Fruit fly (Drosophila melanogaster) whole organism, embryonic: ENCODE data around the gene CG5910.

Experiments used
- Blimp-1 ChIP-seq: fragments of 200-800 bp; sonication (Bioruptor generic); optimal IDR thresholded peaks from 3 replicates; lab custom pipeline; 2018; ENCODE audit warnings: missing biosample characterization, missing genetic modification characterization, mild to moderate bottlenecking, moderate library complexity, missing genetic modification reagents
- CG10267 ChIP-seq: fragments of 200-800 bp; sonication (Bioruptor generic); optimal IDR thresholded peaks from 2 replicates; lab custom pipeline; 2018; ENCODE audit warnings: missing biosample characterization, mild to moderate bottlenecking, missing genetic modification characterization, moderate library complexity
- CG11093 ChIP-seq: fragments of 200-800 bp; sonication (Bioruptor generic); IDR thresholded peaks from 3 replicates; pipeline ENCODE4 v1.3.6; 2022; ENCODE audit warnings: missing biosample characterization, missing genetic modification characterization
- CG11504 ChIP-seq: fragments of 200-800 bp; sonication (Bioruptor generic); optimal IDR thresholded peaks from 3 replicates; lab custom pipeline; 2019; ENCODE audit warnings: missing biosample characterization, mild to moderate bottlenecking, missing genetic modification characterization, moderate library complexity
- CG13123 ChIP-seq: fragments of 200-800 bp; sonication (Bioruptor generic); optimal IDR thresholded peaks from 2 replicates; lab custom pipeline; 2016; ENCODE audit warnings: missing biosample characterization, missing genetic modification characterization
- CG13894 ChIP-seq: fragments of 200-800 bp; sonication (Bioruptor generic); optimal IDR thresholded peaks from 3 replicates; lab custom pipeline; 2018; ENCODE audit warnings: missing biosample characterization, mild to moderate bottlenecking, missing genetic modification characterization, moderate library complexity
- CG14441 ChIP-seq: fragments of 200-800 bp; sonication (Bioruptor generic); IDR thresholded peaks from 2 replicates; pipeline ENCODE4 v1.3.6; 2022; ENCODE audit warnings: missing biosample characterization, missing genetic modification characterization
- CG15601 ChIP-seq: fragments of 200-800 bp; sonication (Bioruptor generic); optimal IDR thresholded peaks from 3 replicates; lab custom pipeline; 2019; ENCODE audit warnings: missing biosample characterization, mild to moderate bottlenecking, missing genetic modification characterization, moderate library complexity
- CG16813 ChIP-seq: fragments of 200-800 bp; sonication (Bioruptor generic); IDR thresholded peaks from 3 replicates; pipeline ENCODE4 v1.3.6; 2022; ENCODE audit warnings: missing biosample characterization, missing genetic modification characterization; ENCODE audit not compliant: partially characterized antibody
- CG16815 ChIP-seq: fragments of 200-800 bp; sonication (Bioruptor generic); optimal IDR thresholded peaks from 3 replicates; lab custom pipeline; 2017; ENCODE audit warnings: missing biosample characterization, mild to moderate bottlenecking, missing genetic modification characterization
- CG17186 ChIP-seq: fragments of 200-800 bp; sonication (Bioruptor generic); optimal IDR thresholded peaks from 3 replicates; lab custom pipeline; 2017; ENCODE audit warnings: missing biosample characterization, missing genetic modification reagents, missing genetic modification characterization
- CG18011 ChIP-seq: fragments of 200-800 bp; sonication (Bioruptor generic); optimal IDR thresholded peaks from 2 replicates; lab custom pipeline; 2017; ENCODE audit warnings: missing biosample characterization, missing genetic modification characterization, mild to moderate bottlenecking, moderate library complexity, missing genotype
- CG2116 ChIP-seq: fragments of 200-800 bp; sonication (Bioruptor generic); optimal IDR thresholded peaks from 3 replicates; lab custom pipeline; 2018; ENCODE audit warnings: missing biosample characterization, mild to moderate bottlenecking, missing genetic modification characterization
- CG2889 ChIP-seq: fragments of 200-800 bp; sonication (Bioruptor generic); IDR thresholded peaks from 3 replicates; pipeline ENCODE4 v1.3.6; 2022; ENCODE audit warnings: missing biosample characterization, missing genetic modification characterization
- CG30403 ChIP-seq: fragments of 200-800 bp; sonication (Bioruptor generic); optimal IDR thresholded peaks from 3 replicates; lab custom pipeline; 2016; ENCODE audit warnings: missing biosample characterization, missing genetic modification characterization
- CG31441 ChIP-seq: fragments of 200-800 bp; sonication (Bioruptor generic); IDR thresholded peaks from 2 replicates; pipeline ENCODE4 v1.3.6; 2022; ENCODE audit warnings: missing biosample characterization, missing genetic modification characterization
- CG33213 ChIP-seq: fragments of 200-800 bp; sonication (Bioruptor generic); optimal IDR thresholded peaks from 3 replicates; lab custom pipeline; 2016; ENCODE audit warnings: missing biosample characterization, missing genetic modification characterization
- CG4617 ChIP-seq: fragments of 200-800 bp; sonication (Bioruptor generic); optimal IDR thresholded peaks from 3 replicates; lab custom pipeline; 2016; ENCODE audit warnings: missing biosample characterization, missing genetic modification characterization, borderline replicate concordance
- CG6813 ChIP-seq: fragments of 200-800 bp; sonication (Bioruptor generic); optimal IDR thresholded peaks from 2 replicates; lab custom pipeline; 2017; ENCODE audit warnings: missing biosample characterization, missing genetic modification characterization, mild to moderate bottlenecking, moderate library complexity, missing genetic modification reagents
- CG7745 ChIP-seq: fragments of 200-800 bp; sonication (Bioruptor generic); optimal IDR thresholded peaks from 2 replicates; lab custom pipeline; 2018; ENCODE audit warnings: missing biosample characterization, mild to moderate bottlenecking, missing genetic modification characterization, moderate library complexity
- CG7839 ChIP-seq: fragments of 200-800 bp; sonication (Bioruptor generic); optimal IDR thresholded peaks from 3 replicates; lab custom pipeline; 2018; ENCODE audit warnings: missing biosample characterization, mild to moderate bottlenecking, missing genetic modification characterization, moderate library complexity
- CG8388 ChIP-seq: fragments of 200-800 bp; sonication (Bioruptor generic); optimal IDR thresholded peaks from 2 replicates; lab custom pipeline; 2019; ENCODE audit warnings: missing biosample characterization, mild to moderate bottlenecking, missing genetic modification characterization, moderate library complexity
- Doc3 ChIP-seq: fragments of 200-800 bp; sonication (Bioruptor generic); IDR thresholded peaks from 3 replicates; pipeline ENCODE4 v1.3.6; 2022; ENCODE audit warnings: missing biosample characterization, missing genetic modification characterization; ENCODE audit not compliant: partially characterized antibody
- E2f1 ChIP-seq: fragments of 200-800 bp; sonication (Bioruptor generic); IDR thresholded peaks from 2 replicates; pipeline ENCODE4 v1.3.6; 2022; ENCODE audit warnings: missing biosample characterization, missing genetic modification characterization
- Ets65A ChIP-seq: fragments of 200-800 bp; sonication (Bioruptor generic); peaks from one replicate; lab custom pipeline; 2016; ENCODE audit warnings: missing biosample characterization, missing genetic modification characterization
- GATAe ChIP-seq: fragments of 200-800 bp; sonication (Bioruptor generic); conservative IDR thresholded peaks from 2 replicates; pipeline ENCODE4 v1.3.6; 2022; ENCODE audit warnings: missing biosample characterization, missing genetic modification characterization
- Hmr ChIP-seq: fragments of 200-800 bp; sonication (Bioruptor generic); optimal IDR thresholded peaks from 3 replicates; lab custom pipeline; 2017; ENCODE audit warnings: mild to moderate bottlenecking, missing biosample characterization, missing genetic modification reagents, missing genetic modification characterization
- az2 ChIP-seq: fragments of 200-800 bp; sonication (Bioruptor generic); optimal IDR thresholded peaks from 3 replicates; lab custom pipeline; 2016; ENCODE audit warnings: missing biosample characterization, missing genetic modification characterization
- cato ChIP-seq: fragments of 200-800 bp; sonication (Bioruptor generic); optimal IDR thresholded peaks from 2 replicates; lab custom pipeline; 2016; ENCODE audit warnings: missing biosample characterization, missing genetic modification characterization, borderline replicate concordance
- crol ChIP-seq: fragments of 200-800 bp; sonication (Bioruptor generic); IDR thresholded peaks from 2 replicates; pipeline ENCODE4 v1.3.6; 2022; ENCODE audit warnings: missing biosample characterization, missing genetic modification characterization
- cwo ChIP-seq: fragments of 200-800 bp; sonication (Bioruptor generic); optimal IDR thresholded peaks from 3 replicates; lab custom pipeline; 2017; ENCODE audit warnings: missing biosample characterization, missing genetic modification characterization, mild to moderate bottlenecking, moderate library complexity, missing genetic modification reagents
- dati ChIP-seq: fragments of 200-800 bp; sonication (Bioruptor generic); IDR thresholded peaks from 2 replicates; pipeline ENCODE4 v1.3.6; 2022; ENCODE audit warnings: missing biosample characterization, missing genetic modification characterization
- ewg ChIP-seq: fragments of 200-800 bp; sonication (Bioruptor generic); optimal IDR thresholded peaks from 3 replicates; lab custom pipeline; 2017; ENCODE audit warnings: mild to moderate bottlenecking, missing biosample characterization, missing genetic modification reagents, missing genetic modification characterization
- grn ChIP-seq: fragments of 200-800 bp; sonication (Bioruptor generic); optimal IDR thresholded peaks from 3 replicates; lab custom pipeline; 2017; ENCODE audit warnings: missing biosample characterization, missing genetic modification characterization
- her ChIP-seq: fragments of 200-800 bp; sonication (Bioruptor generic); optimal IDR thresholded peaks from 2 replicates; lab custom pipeline; 2016; ENCODE audit warnings: missing biosample characterization, missing genetic modification characterization
- mirr ChIP-seq: fragments of 200-800 bp; sonication (Bioruptor generic); optimal IDR thresholded peaks from 3 replicates; lab custom pipeline; 2018; ENCODE audit warnings: missing biosample characterization, mild to moderate bottlenecking, missing genetic modification characterization
- nau ChIP-seq: fragments of 200-800 bp; sonication (Bioruptor generic); optimal IDR thresholded peaks from 3 replicates; lab custom pipeline; 2017; ENCODE audit warnings: missing biosample characterization, mild to moderate bottlenecking, missing genetic modification characterization, missing genetic modification reagents
- nmo ChIP-seq: fragments of 200-800 bp; sonication (Bioruptor generic); optimal IDR thresholded peaks from 2 replicates; lab custom pipeline; 2018; ENCODE audit warnings: missing biosample characterization, mild to moderate bottlenecking, missing genetic modification characterization, moderate library complexity
- oc ChIP-seq: fragments of 200-800 bp; sonication (Bioruptor generic); optimal IDR thresholded peaks from 2 replicates; lab custom pipeline; 2018; ENCODE audit warnings: missing biosample characterization, mild to moderate bottlenecking, missing genetic modification characterization, moderate library complexity
- odd ChIP-seq: fragments of 200-800 bp; sonication (Bioruptor generic); optimal IDR thresholded peaks from 2 replicates; lab custom pipeline; 2017; ENCODE audit warnings: missing biosample characterization, mild to moderate bottlenecking, missing genetic modification characterization
- peb ChIP-seq: fragments of 200-800 bp; sonication (Bioruptor generic); IDR thresholded peaks from 2 replicates; pipeline ENCODE4 v1.3.6; 2022; ENCODE audit warnings: missing biosample characterization, missing genetic modification characterization
- pros ChIP-seq: fragments of 200-800 bp; sonication (Bioruptor generic); optimal IDR thresholded peaks from 3 replicates; lab custom pipeline; 2019; ENCODE audit warnings: missing biosample characterization, mild to moderate bottlenecking, missing genetic modification characterization, moderate library complexity
- psq ChIP-seq: fragments of 200-800 bp; sonication (Bioruptor generic); optimal IDR thresholded peaks from 2 replicates; lab custom pipeline; 2017; ENCODE audit warnings: missing biosample characterization, missing genetic modification characterization
- sc ChIP-seq, 3 experiments: fragments of >200 bp in 2 of 3; fragments of 200-800 bp in 1 of 3; sonication (Bioruptor generic) in 1 of 3; optimal IDR thresholded peaks; 2 replicates in 2 of 3; 3 replicates in 1 of 3; lab custom pipeline; 2017; ENCODE audit warnings: mild to moderate bottlenecking in 1 of 3, missing biosample characterization in 1 of 3, missing genetic modification characterization in 1 of 3, missing genetic modification reagents in 1 of 3
- sug ChIP-seq: fragments of 200-800 bp; optimal IDR thresholded peaks from 2 replicates; lab custom pipeline; 2019; ENCODE audit warnings: missing biosample characterization, mild to moderate bottlenecking, missing genetic modification characterization, moderate library complexity
- tll ChIP-seq, 2 experiments: fragments of 200-800 bp in 1 of 2; fragments of >200 bp in 1 of 2; sonication (Bioruptor generic) in 1 of 2; optimal IDR thresholded peaks; 2 replicates each; lab custom pipeline; 2017 to 2019; ENCODE audit warnings: missing biosample characterization in 2 of 2, missing genetic modification characterization in 2 of 2, mild to moderate bottlenecking in 1 of 2, moderate library complexity in 1 of 2
- trem ChIP-seq: fragments of 200-800 bp; optimal IDR thresholded peaks from 3 replicates; lab custom pipeline; 2019; ENCODE audit warnings: missing biosample characterization, mild to moderate bottlenecking, missing genetic modification characterization, moderate library complexity
- wek ChIP-seq: fragments of 200-800 bp; sonication (Bioruptor generic); optimal IDR thresholded peaks from 3 replicates; lab custom pipeline; 2018; ENCODE audit warnings: missing biosample characterization, mild to moderate bottlenecking, missing genetic modification characterization, moderate library complexity

CG5910 gene

DNA sequence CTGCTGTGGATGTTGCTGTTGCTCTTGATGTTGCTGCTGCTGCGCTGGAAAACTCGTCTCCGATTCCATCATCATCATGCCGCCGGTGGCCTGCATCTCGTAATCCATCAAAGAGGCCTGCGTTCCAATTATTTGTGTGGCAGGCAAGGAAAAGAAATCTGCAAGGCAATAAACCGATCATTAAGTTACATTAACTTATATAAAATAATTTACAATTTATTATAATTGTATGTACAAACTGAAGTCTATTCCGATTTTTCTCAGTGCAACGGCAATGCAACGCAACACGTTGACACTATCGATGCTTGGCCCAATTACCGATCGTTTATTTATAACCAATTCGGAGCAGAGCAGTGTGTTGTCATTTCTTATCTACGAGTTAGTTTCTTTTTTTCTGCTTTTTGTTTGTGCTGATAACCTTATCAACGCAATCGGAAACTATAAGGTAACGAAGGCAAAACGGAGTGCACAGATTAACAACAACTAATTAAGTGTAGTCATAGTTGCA lies 28.8 kb downstream of the CG5910 start (continued):
- TF ChIP-seq CG2889 (GFP tag; lab: Robert Waterston, UW) (peak; percentile 43; the same call in 1 of the 3 replicates), peb (GFP tag; lab: Robert Waterston, UW) (peak; percentile 9; the same call in 1 of the 2 replicates), CG13123 (GFP tag; lab: Kevin White, UChicago) (no peak), CG4617 (GFP tag; lab: Kevin White, UChicago) (no peak), CG7839 (tag; lab: Kevin White, UChicago) (peak; percentile 58), wek (GFP tag; lab: Kevin White, UChicago) (peak; percentile 23), odd (GFP tag; lab: Kevin White, UChicago) (peak; percentile 70), pros (GFP tag; lab: Kevin White, UChicago) (no peak), cato (GFP tag; lab: Kevin White, UChicago) (no peak), nau (GFP tag; lab: Kevin White, UChicago) (peak; percentile 11), CG8388 (GFP tag; lab: Kevin White, UChicago) (peak; percentile 42), GATAe (GFP tag; lab: Robert Waterston, UW) (0 out of 2 replicates have a peak, but pooled peaks have one; percentile 21), CG11504 (tag; lab: Kevin White, UChicago) (peak; percentile 77), mirr (GFP tag; lab: Kevin White, UChicago) (peak; percentile 48), psq (GFP tag; lab: Kevin White, UChicago) (no peak), Ets65A (GFP tag; lab: Kevin White, UChicago) (no peak), Hmr (GFP tag; lab: Kevin White, UChicago) (peak; percentile 42), CG13894 (tag; lab: Kevin White, UChicago) (no peak), CG17186 (GFP tag; lab: Kevin White, UChicago) (no peak), CG10267 (tag; lab: Kevin White, UChicago) (peak; percentile 30), her (GFP tag; lab: Kevin White, UChicago) (peak; percentile 15), tll (GFP tag; optimal IDR thresholded peaks at IDR 0.05; lab: Kevin White, UChicago) (no peak), CG33213 (GFP tag; lab: Kevin White, UChicago) (no peak), CG30403 (GFP tag; lab: Kevin White, UChicago) (peak; percentile 4), Doc3 (GFP tag; lab: Robert Waterston, UW) (no peak), CG2116 (GFP tag; lab: Kevin White, UChicago) (peak; percentile 16), crol (GFP tag; lab: Robert Waterston, UW) (no peak), CG18011 (GFP tag; lab: Kevin White, UChicago) (no peak), CG6813 (GFP tag; lab: Kevin White, UChicago) (peak; percentile 68), cwo (GFP tag; lab: Kevin White, UChicago) (peak; percentile 14), az2 (GFP tag; lab: Kevin White, UChicago) (peak; percentile 45), oc (tag; lab: Kevin White, UChicago) (peak; percentile 14), Blimp-1 (peak; percentile 59), CG7745 (tag; lab: Kevin White, UChicago) (no peak), sc (optimal IDR thresholded peaks at IDR 0.05; lab: Kevin White, UChicago) (no peak), sc (GFP tag; optimal IDR thresholded peaks at IDR 0.05; lab: Kevin White, UChicago) (peak; percentile 14), CG14441 (peak; percentile 68), trem (tag; lab: Kevin White, UChicago) (no peak), CG11093 (GFP tag; lab: Robert Waterston, UW) (no peak; the same call in 2 of the 3 replicates), CG16815 (no peak), grn (peak; percentile 83), CG31441 (GFP tag; lab: Robert Waterston, UW) (peak; percentile 63; the same call in 1 of the 2 replicates), sug (tag; lab: Kevin White, UChicago) (peak; percentile 67), CG16813 (GFP tag; lab: Robert Waterston, UW) (no peak), nmo (peak; percentile 23), ewg (GFP tag; lab: Kevin White, UChicago) (peak; percentile 10), dati (GFP tag; lab: Robert Waterston, UW) (peak; percentile 63; the same call in 1 of the 2 replicates), E2f1 (GFP tag; lab: Robert Waterston, UW) (peak; percentile 53; the same call in 1 of the 2 replicates), CG15601 (tag; lab: Kevin White, UChicago) (no peak)
